Fruit fly (Drosophila melanogaster) whole organism, embryonic: ENCODE results near the gene Adgf-D.

ENCODE experiments used
- Awh ChIP-seq: fragments of 200-800 bp; sonication (Bioruptor generic); IDR thresholded peaks from 2 replicates; pipeline ENCODE4, ENCODE4 v1.3.6; 2022; ENCODE audit warnings: missing biosample characterization, missing genetic modification characterization
- Blimp-1 ChIP-seq: fragments of 200-800 bp; sonication (Bioruptor generic); optimal IDR thresholded peaks from 3 replicates; lab custom pipeline; 2018; ENCODE audit warnings: missing biosample characterization, missing genetic modification characterization, mild to moderate bottlenecking, moderate library complexity, missing genetic modification reagents
- CG1024 ChIP-seq: fragments of 200-800 bp; sonication (Bioruptor generic); IDR thresholded peaks from 2 replicates; pipeline ENCODE4 v1.3.6; 2022; ENCODE audit warnings: missing biosample characterization, missing genetic modification characterization
- CG10565 ChIP-seq: fragments of 200-800 bp; sonication (Bioruptor generic); optimal IDR thresholded peaks from 3 replicates; lab custom pipeline; 2016; ENCODE audit warnings: missing biosample characterization, mild to moderate bottlenecking, missing genetic modification characterization
- CG10979 ChIP-seq: fragments of 200-800 bp; sonication (Bioruptor generic); optimal IDR thresholded peaks from 2 replicates; lab custom pipeline; 2018; ENCODE audit warnings: missing biosample characterization, mild to moderate bottlenecking, missing genetic modification characterization, moderate library complexity
- CG11085 ChIP-seq: fragments of 200-800 bp; sonication (Bioruptor generic); IDR thresholded peaks from 2 replicates; pipeline ENCODE4 v1.3.6; 2022; ENCODE audit warnings: missing biosample characterization, missing genetic modification characterization
- CG13624 ChIP-seq: fragments of 200-800 bp; sonication (Bioruptor generic); optimal IDR thresholded peaks from 2 replicates; lab custom pipeline; 2016; ENCODE audit warnings: missing biosample characterization, missing genetic modification characterization
- CG14014 ChIP-seq: fragments of 200-800 bp; sonication (Bioruptor generic); IDR thresholded peaks from 2 replicates; pipeline ENCODE4 v1.3.6; 2022; ENCODE audit warnings: missing biosample characterization, missing genetic modification characterization
- CG15514 ChIP-seq: fragments of 200-800 bp; sonication (Bioruptor generic); optimal IDR thresholded peaks from 3 replicates; lab custom pipeline; 2017; ENCODE audit warnings: missing biosample characterization, missing genetic modification characterization, mild to moderate bottlenecking, moderate library complexity, missing genetic modification reagents
- CG15601 ChIP-seq: fragments of 200-800 bp; sonication (Bioruptor generic); optimal IDR thresholded peaks from 3 replicates; lab custom pipeline; 2019; ENCODE audit warnings: missing biosample characterization, mild to moderate bottlenecking, missing genetic modification characterization, moderate library complexity
- CG16815 ChIP-seq: fragments of 200-800 bp; sonication (Bioruptor generic); optimal IDR thresholded peaks from 3 replicates; lab custom pipeline; 2017; ENCODE audit warnings: missing biosample characterization, mild to moderate bottlenecking, missing genetic modification characterization
- CG17361 ChIP-seq: fragments of 200-800 bp; sonication (Bioruptor generic); IDR thresholded peaks from 3 replicates; pipeline ENCODE4 v1.3.6; 2022; ENCODE audit warnings: missing biosample characterization, missing genetic modification characterization
- CG2116 ChIP-seq: fragments of 200-800 bp; sonication (Bioruptor generic); optimal IDR thresholded peaks from 3 replicates; lab custom pipeline; 2018; ENCODE audit warnings: missing biosample characterization, mild to moderate bottlenecking, missing genetic modification characterization
- CG30403 ChIP-seq: fragments of 200-800 bp; sonication (Bioruptor generic); optimal IDR thresholded peaks from 3 replicates; lab custom pipeline; 2016; ENCODE audit warnings: missing biosample characterization, missing genetic modification characterization
- CG3163 ChIP-seq: fragments of 200-800 bp; sonication (Bioruptor generic); optimal IDR thresholded peaks from 3 replicates; lab custom pipeline; 2016; ENCODE audit warnings: missing biosample characterization, missing genetic modification characterization
- CG4328 ChIP-seq: fragments of 200-800 bp; sonication (Bioruptor generic); optimal IDR thresholded peaks from 3 replicates; lab custom pipeline; 2017; ENCODE audit warnings: missing biosample characterization, missing genetic modification reagents, missing genetic modification characterization
- CG4617 ChIP-seq: fragments of 200-800 bp; sonication (Bioruptor generic); optimal IDR thresholded peaks from 3 replicates; lab custom pipeline; 2016; ENCODE audit warnings: missing biosample characterization, missing genetic modification characterization, borderline replicate concordance
- CG8924 ChIP-seq: fragments of 200-800 bp; optimal IDR thresholded peaks from 3 replicates; lab custom pipeline; 2019; ENCODE audit warnings: missing biosample characterization, mild to moderate bottlenecking, missing genetic modification characterization, moderate library complexity
- D19A ChIP-seq: fragments of 200-800 bp; optimal IDR thresholded peaks from 3 replicates; lab custom pipeline; 2019; ENCODE audit warnings: missing biosample characterization, mild to moderate bottlenecking, missing genetic modification characterization, moderate library complexity
- Fer3 ChIP-seq: fragments of 200-800 bp; sonication (Bioruptor generic); optimal IDR thresholded peaks from 2 replicates; lab custom pipeline; 2018; ENCODE audit warnings: missing biosample characterization, mild to moderate bottlenecking, missing genetic modification characterization, moderate library complexity
- Gsc ChIP-seq: fragments of 200-800 bp; sonication (Bioruptor generic); IDR thresholded peaks from 2 replicates; pipeline ENCODE4 v1.3.6; 2022; ENCODE audit warnings: missing biosample characterization, missing genetic modification characterization
- Gug ChIP-seq: fragments of 200-800 bp; sonication (Bioruptor generic); IDR thresholded peaks from 4 replicates; pipeline ENCODE4 v1.3.6; 2022; ENCODE audit warnings: missing biosample characterization, missing genetic modification characterization
- HHEX ChIP-seq: fragments of 200-800 bp; sonication (Bioruptor generic); optimal IDR thresholded peaks from 3 replicates; lab custom pipeline; 2017; ENCODE audit warnings: missing biosample characterization, mild to moderate bottlenecking, missing genetic modification characterization, missing genetic modification reagents
- Lhr ChIP-seq: fragments of 200-800 bp; sonication (Bioruptor generic); optimal IDR thresholded peaks from 3 replicates; lab custom pipeline; 2017; ENCODE audit warnings: mild to moderate bottlenecking, missing biosample characterization, missing genetic modification reagents, missing genetic modification characterization
- Mes4 ChIP-seq: fragments of 200-800 bp; sonication (Bioruptor generic); optimal IDR thresholded peaks from 2 replicates; lab custom pipeline; 2016; ENCODE audit warnings: missing biosample characterization, missing genetic modification characterization
- NC2β ChIP-seq: fragments of 200-800 bp; sonication (Bioruptor generic); optimal IDR thresholded peaks from 2 replicates; lab custom pipeline; 2016; ENCODE audit warnings: missing biosample characterization, missing genetic modification characterization
- Oli ChIP-seq: fragments of 200-800 bp; sonication (Bioruptor generic); optimal IDR thresholded peaks from 2 replicates; lab custom pipeline; 2018; ENCODE audit warnings: missing biosample characterization, mild to moderate bottlenecking, missing genetic modification characterization, moderate library complexity
- Opbp ChIP-seq: fragments of 200-800 bp; sonication (Bioruptor generic); IDR thresholded peaks from 3 replicates; pipeline ENCODE4 v1.3.6; 2022; ENCODE audit warnings: missing biosample characterization, missing genetic modification characterization; ENCODE audit not compliant: partially characterized antibody
- bbx ChIP-seq: fragments of 200-800 bp; sonication (Bioruptor generic); IDR thresholded peaks from 2 replicates; pipeline ENCODE4 v1.3.6; 2022; ENCODE audit warnings: missing biosample characterization, missing genetic modification characterization; ENCODE audit not compliant: partially characterized antibody
- cad ChIP-seq: fragments of >200 bp; optimal IDR thresholded peaks from 2 replicates; lab custom pipeline; 2017; ENCODE audit warnings: missing biosample characterization, missing genetic modification characterization
- caup ChIP-seq: fragments of 200-800 bp; sonication (Bioruptor generic); optimal IDR thresholded peaks from 3 replicates; lab custom pipeline; 2017; ENCODE audit warnings: missing biosample characterization, mild to moderate bottlenecking, missing genetic modification characterization, moderate library complexity; ENCODE audit not compliant: severe bottlenecking
- chif ChIP-seq, 2 experiments: fragments of 200-800 bp; sonication (Bioruptor generic); optimal IDR thresholded peaks; 3 replicates each; lab custom pipeline; 2016; ENCODE audit warnings: missing biosample characterization in 2 of 2, missing genetic modification characterization in 2 of 2
- chn ChIP-seq: fragments of 200-800 bp; sonication (Bioruptor generic); optimal IDR thresholded peaks from 2 replicates; lab custom pipeline; 2016; ENCODE audit warnings: missing biosample characterization, missing genetic modification characterization
- crc ChIP-seq: fragments of 200-800 bp; sonication (Bioruptor generic); optimal IDR thresholded peaks from 2 replicates; lab custom pipeline; 2016; ENCODE audit warnings: missing biosample characterization, missing genetic modification characterization
- danr ChIP-seq: fragments of 200-800 bp; sonication (Bioruptor generic); IDR thresholded peaks from 2 replicates; pipeline ENCODE4 v1.3.6; 2022; ENCODE audit warnings: missing biosample characterization, missing genetic modification characterization
- fru ChIP-seq: fragments of >200 bp; optimal IDR thresholded peaks from 2 replicates; lab custom pipeline; 2017
- ftz-f1 ChIP-seq: fragments of 200-800 bp; sonication (Bioruptor generic); optimal IDR thresholded peaks from 2 replicates; lab custom pipeline; 2016; ENCODE audit warnings: missing biosample characterization, missing genetic modification characterization
- gcm ChIP-seq: fragments of 200-800 bp; sonication (Bioruptor generic); optimal IDR thresholded peaks from 2 replicates; lab custom pipeline; 2019; ENCODE audit warnings: missing biosample characterization, mild to moderate bottlenecking, missing genetic modification characterization, moderate library complexity
- inv ChIP-seq: fragments of 200-800 bp; sonication (Bioruptor generic); IDR thresholded peaks from 2 replicates; pipeline ENCODE4 v1.3.6; 2022; ENCODE audit warnings: missing biosample characterization, missing genetic modification characterization; ENCODE audit not compliant: partially characterized antibody
- klu ChIP-seq: fragments of 200-800 bp; sonication (Bioruptor generic); IDR thresholded peaks from 2 replicates; pipeline ENCODE4 v1.3.6; 2022; ENCODE audit warnings: missing biosample characterization, missing genetic modification characterization
- nau ChIP-seq: fragments of 200-800 bp; sonication (Bioruptor generic); optimal IDR thresholded peaks from 3 replicates; lab custom pipeline; 2017; ENCODE audit warnings: missing biosample characterization, mild to moderate bottlenecking, missing genetic modification characterization, missing genetic modification reagents
- pnt ChIP-seq: fragments of 200-800 bp; sonication (Bioruptor generic); optimal IDR thresholded peaks from 3 replicates; lab custom pipeline; 2016; ENCODE audit warnings: missing biosample characterization, missing genetic modification characterization
- row ChIP-seq: fragments of 200-800 bp; sonication (Bioruptor generic); IDR thresholded peaks from 3 replicates; pipeline ENCODE4 v1.3.6; 2022; ENCODE audit warnings: missing biosample characterization, missing genetic modification characterization
- salm ChIP-seq: fragments of 200-800 bp; sonication (Bioruptor generic); optimal IDR thresholded peaks from 2 replicates; lab custom pipeline; 2018; ENCODE audit warnings: missing biosample characterization, mild to moderate bottlenecking, missing genetic modification characterization
- sens-2 ChIP-seq: fragments of 200-800 bp; sonication (Bioruptor generic); IDR thresholded peaks from 2 replicates; pipeline ENCODE4 v1.3.6; 2022; ENCODE audit warnings: missing biosample characterization, missing genetic modification characterization
- shn ChIP-seq: fragments of 200-800 bp; sonication (Bioruptor generic); optimal IDR thresholded peaks from 3 replicates; lab custom pipeline; 2016; ENCODE audit warnings: missing biosample characterization, missing genetic modification characterization
- stc ChIP-seq: fragments of 200-800 bp; sonication (Bioruptor generic); IDR thresholded peaks from 2 replicates; pipeline ENCODE4 v1.3.6; 2022; ENCODE audit warnings: missing biosample characterization, missing genetic modification characterization
- trh ChIP-seq: fragments of 200-800 bp; sonication (Bioruptor generic); optimal IDR thresholded peaks from 2 replicates; lab custom pipeline; 2016; ENCODE audit warnings: missing biosample characterization, missing genetic modification characterization
- zen2 ChIP-seq: fragments of 200-800 bp; sonication (Bioruptor generic); IDR thresholded peaks from 3 replicates; pipeline ENCODE4 v1.3.6; 2022; ENCODE audit warnings: missing biosample characterization, missing genetic modification characterization; ENCODE audit not compliant: partially characterized antibody

The Adgf-D gene

dm6 chr3R:13686371-13687211 lies 18.6 kb downstream of the Adgf-D start, which contains the start of gene omd (continued):
- TF ChIP-seq Fer3 (no peak), Gug (peak; percentile 33; the same call in 2 of the 4 replicates), D19A (tag; lab: Kevin White, UChicago) (no peak), Gsc (GFP tag; lab: Robert Waterston, UW) (no peak), CG16815 (GFP tag; lab: Kevin White, UChicago) (no peak), ftz-f1 (GFP tag; lab: Kevin White, UChicago) (peak; percentile 94), NC2β (peak; percentile 64), inv (GFP tag; lab: Robert Waterston, UW) (no peak), CG8924 (peak; percentile 62), sens-2 (GFP tag; lab: Robert Waterston, UW) (0 out of 2 replicates have a peak, but pooled peaks have one; percentile 30), gcm (GFP tag; lab: Kevin White, UChicago) (no peak), Lhr (GFP tag; lab: Kevin White, UChicago) (no peak), CG17361 (GFP tag; lab: Robert Waterston, UW) (no peak), Mes4 (GFP tag; lab: Kevin White, UChicago) (peak; percentile 45), Awh (peak; percentile 61; the same call in 1 of the 2 replicates), Oli (tag; lab: Kevin White, UChicago) (no peak), CG4617 (GFP tag; lab: Kevin White, UChicago) (no peak), CG10565 (GFP tag; lab: Kevin White, UChicago) (no peak), shn (GFP tag; lab: Kevin White, UChicago) (peak; percentile 39), pnt (GFP tag; lab: Kevin White, UChicago) (peak; percentile 51), CG15514 (GFP tag; lab: Kevin White, UChicago) (no peak), nau (no peak), bbx (GFP tag; lab: Robert Waterston, UW) (no peak), CG14014 (GFP tag; lab: Robert Waterston, UW) (peak; percentile 55; the same call in 1 of the 2 replicates), CG3163 (GFP tag; lab: Kevin White, UChicago) (peak; percentile 41), crc (peak; percentile 48), Blimp-1 (GFP tag; lab: Kevin White, UChicago) (no peak), stc (no peak), fru (lab: Kevin White, UChicago) (no peak), salm (tag; lab: Kevin White, UChicago) (peak; percentile 48), CG10979 (tag; lab: Kevin White, UChicago) (peak; percentile 31), Opbp (GFP tag; lab: Robert Waterston, UW) (no peak), CG30403 (GFP tag; lab: Kevin White, UChicago) (peak; percentile 9), CG15601 (tag; lab: Kevin White, UChicago) (no peak), CG1024 (peak; percentile 68), danr (GFP tag; lab: Robert Waterston, UW) (no peak), chn (GFP tag; lab: Kevin White, UChicago) (peak; percentile 43), CG11085 (GFP tag; lab: Robert Waterston, UW) (no peak), klu (no peak), HHEX (GFP tag; lab: Kevin White, UChicago) (peak; percentile 66), trh (GFP tag; lab: Kevin White, UChicago) (peak; percentile 71), row (GFP tag; lab: Robert Waterston, UW) (peak; percentile 72), cad (GFP tag; lab: Kevin White, UChicago) (no peak), caup (GFP tag; lab: Kevin White, UChicago) (peak; percentile 77), CG2116 (GFP tag; lab: Kevin White, UChicago) (peak; percentile 40), CG4328 (GFP tag; lab: Kevin White, UChicago) (peak; percentile 79), chif (GFP tag; optimal IDR thresholded peaks at IDR 0.05; lab: Kevin White, UChicago) (peak; percentile 38 to 40), zen2 (GFP tag; lab: Robert Waterston, UW) (no peak), CG13624 (peak; percentile 22)
